Worm (Caenorhabditis elegans) whole organism, young adult: ENCODE measurements around the gene T21D12.14.
A peak's percentile ranks its signal among the peaks of the same experiment; 100 is the strongest.

Experiments
- C06A6.2 ChIP-seq: fragments of 200-800 bp; sonication (Bioruptor generic); conservative IDR thresholded peaks from 2 replicates; pipeline ENCODE4 v1.3.6; 2022; ENCODE audit warnings: missing genetic modification characterization, missing compliant biosample characterization
- F33H1.4 ChIP-seq: fragments of 200-800 bp; sonication (Bioruptor generic); IDR thresholded peaks from 2 replicates; pipeline ENCODE4 v1.3.6; 2022; ENCODE audit warnings: missing genetic modification reagents, missing genetic modification characterization, missing compliant biosample characterization
- F52B5.7 ChIP-seq: sonication (generic microtip); optimal IDR thresholded peaks from 2 replicates; lab custom pipeline; 2016; ENCODE audit warnings: mild to moderate bottlenecking, missing genetic modification characterization, missing compliant biosample characterization
- K11D2.4 ChIP-seq: fragments of 200-800 bp; sonication (Bioruptor generic); IDR thresholded peaks from 2 replicates; pipeline ENCODE4 v1.3.6; 2022; ENCODE audit warnings: missing genetic modification reagents, missing genetic modification characterization, missing compliant biosample characterization
- T07F8.4 ChIP-seq: sonication (generic microtip); optimal IDR thresholded peaks from 2 replicates; lab custom pipeline; 2016; ENCODE audit warnings: mild to moderate bottlenecking, missing genetic modification characterization, moderate library complexity, missing compliant biosample characterization
- akir-1 ChIP-seq: fragments of 200-800 bp; sonication (Bioruptor generic); optimal IDR thresholded peaks from 2 replicates; lab custom pipeline; 2018; ENCODE audit warnings: mild to moderate bottlenecking, missing genetic modification characterization, moderate library complexity, missing compliant biosample characterization
- aptf-2 ChIP-seq: fragments of 200-800 bp; sonication (Bioruptor generic); conservative IDR thresholded peaks from 2 replicates; pipeline ENCODE4 v1.3.6; 2022; ENCODE audit warnings: missing genetic modification reagents, missing genetic modification characterization, missing compliant biosample characterization
- athp-1 ChIP-seq: sonication (generic microtip); optimal IDR thresholded peaks from 2 replicates; lab custom pipeline; 2017; ENCODE audit warnings: mild to moderate bottlenecking, missing genetic modification characterization, missing compliant biosample characterization
- attf-3 ChIP-seq: fragments of 200-800 bp; sonication (Bioruptor generic); conservative IDR thresholded peaks from 2 replicates; pipeline ENCODE4 v1.3.6; 2022; ENCODE audit warnings: missing genetic modification reagents, missing genetic modification characterization, missing compliant biosample characterization
- bed-1 ChIP-seq: fragments of 200-800 bp; sonication (Bioruptor generic); IDR thresholded peaks from 2 replicates; pipeline ENCODE4 v1.3.6; 2022; ENCODE audit warnings: missing genetic modification reagents, missing genetic modification characterization, missing compliant biosample characterization
- cebp-2 ChIP-seq: fragments of 200-800 bp; sonication (Bioruptor generic); IDR thresholded peaks from 2 replicates; pipeline ENCODE4 v1.3.6; 2022; ENCODE audit warnings: missing genetic modification characterization, missing compliant biosample characterization
- efl-1 ChIP-seq: fragments of 150-350 bp; optimal IDR thresholded peaks from 2 replicates; lab custom pipeline; 2014; ENCODE audit warnings: missing biosample characterization, missing genetic modification reagents, missing genetic modification characterization
- ekl-4 ChIP-seq: fragments of 200-800 bp; sonication (Bioruptor generic); IDR thresholded peaks from 2 replicates; pipeline ENCODE4 v1.3.6; 2022; ENCODE audit warnings: missing genetic modification reagents, missing genetic modification characterization, missing compliant biosample characterization
- hlh-12 ChIP-seq: sonication (generic microtip); optimal IDR thresholded peaks from 2 replicates; lab custom pipeline; 2016; ENCODE audit warnings: missing genetic modification characterization, missing compliant biosample characterization
- hmg-1.2 ChIP-seq: fragments of 200-800 bp; sonication (Bioruptor generic); IDR thresholded peaks from 2 replicates; pipeline ENCODE4 v1.3.6; 2022; ENCODE audit warnings: missing genetic modification reagents, missing genetic modification characterization, missing compliant biosample characterization
- hmg-20 ChIP-seq: fragments of 200-800 bp; sonication (Bioruptor generic); IDR thresholded peaks from 2 replicates; pipeline ENCODE4 v1.3.6; 2022; ENCODE audit warnings: missing genetic modification reagents, missing genetic modification characterization, missing compliant biosample characterization
- let-526 ChIP-seq: fragments of 200-800 bp; sonication (Bioruptor generic); IDR thresholded peaks from 2 replicates; pipeline ENCODE4 v1.3.6; 2022; ENCODE audit warnings: missing genetic modification reagents, missing genetic modification characterization, missing compliant biosample characterization
- lin-40 ChIP-seq: sonication (generic microtip); optimal IDR thresholded peaks from 2 replicates; lab custom pipeline; 2016; ENCODE audit warnings: missing genetic modification characterization, mild to moderate bottlenecking, missing compliant biosample characterization, missing genotype, missing genetic modification reagents
- lin-54 ChIP-seq: fragments of 200-800 bp; sonication (Bioruptor generic); optimal IDR thresholded peaks from 2 replicates; lab custom pipeline; 2018; ENCODE audit warnings: mild to moderate bottlenecking, missing genetic modification characterization, missing compliant biosample characterization
- madf-3 ChIP-seq: fragments of 200-800 bp; sonication (Bioruptor generic); IDR thresholded peaks from 2 replicates; pipeline ENCODE4 v1.3.6; 2022; ENCODE audit warnings: missing genetic modification reagents, missing genetic modification characterization, missing compliant biosample characterization
- madf-6 ChIP-seq: fragments of 200-800 bp; sonication (Bioruptor generic); IDR thresholded peaks from 2 replicates; pipeline ENCODE4 v1.3.6; 2022; ENCODE audit warnings: missing genetic modification reagents, missing genetic modification characterization, missing compliant biosample characterization
- madf-8 ChIP-seq: fragments of 200-800 bp; sonication (Bioruptor generic); conservative IDR thresholded peaks from 2 replicates; pipeline ENCODE4 v1.3.6; 2022; ENCODE audit warnings: missing genetic modification reagents, missing genetic modification characterization, missing compliant biosample characterization
- mcd-1 ChIP-seq: fragments of 200-800 bp; sonication (Bioruptor generic); IDR thresholded peaks from 2 replicates; pipeline ENCODE4 v1.3.6; 2022; ENCODE audit warnings: missing genetic modification reagents, missing genetic modification characterization, missing compliant biosample characterization
- mel-28 ChIP-seq: sonication (generic microtip); optimal IDR thresholded peaks from 2 replicates; lab custom pipeline; 2016; ENCODE audit warnings: borderline replicate concordance, mild to moderate bottlenecking, missing genetic modification characterization, missing compliant biosample characterization
- nfyb-1 ChIP-seq: fragments of 200-800 bp; sonication (Bioruptor generic); IDR thresholded peaks from 2 replicates; pipeline ENCODE4 v1.3.6; 2022; ENCODE audit warnings: missing genetic modification reagents, missing genetic modification characterization, missing compliant biosample characterization
- nhr-120 ChIP-seq: fragments of 200-800 bp; sonication (Bioruptor generic); IDR thresholded peaks from 2 replicates; pipeline ENCODE4 v1.3.6; 2022; ENCODE audit warnings: missing genetic modification characterization, missing compliant biosample characterization
- nhr-179 ChIP-seq: sonication (generic microtip); optimal IDR thresholded peaks from 2 replicates; lab custom pipeline; 2016; ENCODE audit warnings: mild to moderate bottlenecking, missing genetic modification characterization, missing compliant biosample characterization
- nhr-27 ChIP-seq: fragments of 200-800 bp; sonication (Bioruptor generic); optimal IDR thresholded peaks from 2 replicates; lab custom pipeline; 2018; ENCODE audit warnings: mild to moderate bottlenecking, missing genetic modification characterization, moderate library complexity, missing compliant biosample characterization
- nhr-80 ChIP-seq: sonication (generic microtip); optimal IDR thresholded peaks from 2 replicates; lab custom pipeline; 2016; ENCODE audit warnings: missing genetic modification characterization, missing compliant biosample characterization
- nhr-90 ChIP-seq: sonication (generic microtip); optimal IDR thresholded peaks from 2 replicates; lab custom pipeline; 2016; ENCODE audit warnings: missing genotype, mild to moderate bottlenecking, missing genetic modification characterization, missing compliant biosample characterization
- rpc-1 ChIP-seq, 2 experiments: fragments of 150-350 bp in 1 of 2; sonication (generic microtip) in 1 of 2; optimal IDR thresholded peaks; 2 replicates each; lab custom pipeline; 2014 to 2018; ENCODE audit warnings: missing biosample characterization in 1 of 2, missing genetic modification characterization in 1 of 2, missing genetic modification reagents in 1 of 2, missing genotype in 1 of 2
- sdz-38 ChIP-seq: sonication (generic microtip); optimal IDR thresholded peaks from 2 replicates; lab custom pipeline; 2016; ENCODE audit warnings: missing genotype, missing genetic modification characterization, missing compliant biosample characterization
- snpc-4 ChIP-seq, 5 experiments: fragments of 150-350 bp in 1 of 5; sonication (generic microtip) in 4 of 5; optimal IDR thresholded peaks; 2 replicates each; lab custom pipeline; 2014 to 2018; ENCODE audit warnings: missing genetic modification characterization in 5 of 5, missing biosample characterization in 3 of 5, antibody characterized with exemption in 2 of 5, mild to moderate bottlenecking in 2 of 5, missing compliant biosample characterization in 2 of 5, missing genotype in 2 of 5, moderate library complexity in 2 of 5, missing genetic modification reagents in 1 of 5
- somi-1 ChIP-seq: fragments of 200-800 bp; sonication (Bioruptor generic); optimal IDR thresholded peaks from 2 replicates; lab custom pipeline; 2018; ENCODE audit warnings: mild to moderate bottlenecking, missing genetic modification characterization, missing compliant biosample characterization
- sptf-2 ChIP-seq: fragments of 200-800 bp; sonication (Bioruptor generic); optimal IDR thresholded peaks from 2 replicates; lab custom pipeline; 2018; ENCODE audit warnings: mild to moderate bottlenecking, missing genetic modification characterization, missing compliant biosample characterization
- tbx-9 ChIP-seq: sonication (generic microtip); optimal IDR thresholded peaks from 2 replicates; lab custom pipeline; 2016; ENCODE audit warnings: borderline replicate concordance, missing genetic modification characterization, inconsistent platforms, missing compliant biosample characterization
- ztf-18 ChIP-seq: sonication (generic microtip); optimal IDR thresholded peaks from 2 replicates; lab custom pipeline; 2016; ENCODE audit warnings: missing genotype, mild to moderate bottlenecking, missing genetic modification characterization, missing compliant biosample characterization
- ztf-25 ChIP-seq: fragments of 200-800 bp; sonication (Bioruptor generic); IDR thresholded peaks from 2 replicates; pipeline ENCODE4 v1.3.6; 2022; ENCODE audit warnings: missing genetic modification reagents, missing genetic modification characterization, missing compliant biosample characterization
- ztf-26 ChIP-seq: sonication (generic microtip); optimal IDR thresholded peaks from 2 replicates; lab custom pipeline; 2017; ENCODE audit warnings: missing genetic modification characterization, missing compliant biosample characterization

T21D12.14 gene

DNA sequence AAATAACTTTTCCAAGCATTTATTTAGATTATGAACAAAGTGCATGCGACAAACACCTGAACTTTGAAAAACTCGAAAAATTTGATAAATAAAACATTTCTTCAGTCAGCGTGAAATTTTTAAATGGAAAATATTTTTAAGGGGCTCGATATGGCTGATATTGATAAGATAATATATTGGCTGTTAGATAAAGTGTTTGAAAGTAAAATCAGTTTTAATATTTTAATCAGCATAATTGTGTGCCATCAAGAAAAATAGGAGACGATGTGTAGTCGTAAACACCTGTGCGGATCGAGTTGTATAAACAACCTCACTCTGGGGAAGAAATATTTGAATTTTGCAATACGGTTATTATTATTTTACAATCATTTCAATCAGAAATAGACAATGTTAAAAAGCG is 31.7 kb upstream of the T21D12.14 start (continued):
- no peak for TF ChIP-seq rpc-1 (optimal IDR thresholded peaks at IDR 0.05; lab: Kevin White, UChicago)
- TF ChIP-seq rpc-1 (tag; optimal IDR thresholded peaks at IDR 0.05; lab: Kevin White, UChicago), result no peak
- no peak for TF ChIP-seq K11D2.4 (GFP tag; lab: Robert Waterston, UW)
- no peak for TF ChIP-seq sptf-2 (GFP tag; lab: Kevin White, UChicago)
- no peak for TF ChIP-seq nhr-27

- no peak for TF ChIP-seq aptf-2
- no peak for TF ChIP-seq let-526 (GFP tag; lab: Robert Waterston, UW)
- TF ChIP-seq nhr-179 (tag; lab: Kevin White, UChicago), result no peak
- no peak for TF ChIP-seq attf-3 (GFP tag; lab: Robert Waterston, UW)
- no peak for TF ChIP-seq nhr-80 (tag; lab: Kevin White, UChicago)
- no peak for TF ChIP-seq nhr-90 (tag; lab: Kevin White, UChicago)
- no peak for TF ChIP-seq bed-1 (GFP tag; lab: Robert Waterston, UW)
- no peak for TF ChIP-seq madf-8 (GFP tag; lab: Robert Waterston, UW)
- TF ChIP-seq lin-40 (tag; lab: Kevin White, UChicago), result no peak
- TF ChIP-seq ztf-18 (tag; lab: Kevin White, UChicago), result no peak
- TF ChIP-seq ekl-4, result no peak
- no peak for TF ChIP-seq cebp-2 (GFP tag; lab: Robert Waterston, UW)
Observed at ce11 chrIV:314475-314874, 26.5 kb upstream of the T21D12.14 start.

ce11 chrIV:313615-314014 is 25.7 kb upstream of the T21D12.14 start, which contains the start of gene snai-1:
snai-1 (minus strand) TSS chrIV:313715.
- TF ChIP-seq T07F8.4 (tag; lab: Kevin White, UChicago), result no peak
- no peak for TF ChIP-seq F52B5.7
- TF ChIP-seq akir-1 (GFP tag; lab: Kevin White, UChicago), result no peak
- no peak for TF ChIP-seq hlh-12 (tag; lab: Kevin White, UChicago)
- no peak for TF ChIP-seq hmg-1.2 (GFP tag; lab: Robert Waterston, UW)
- no peak for TF ChIP-seq ztf-26 (tag; lab: Kevin White, UChicago)
- TF ChIP-seq nhr-120 (GFP tag; lab: Robert Waterston, UW), result no peak
- TF ChIP-seq madf-6 (GFP tag; lab: Robert Waterston, UW), result no peak
- TF ChIP-seq F33H1.4 (GFP tag; lab: Robert Waterston, UW), result no peak

ce11 chrIV:309526-309925 is 21.6 kb upstream of the T21D12.14 start:
- TF ChIP-seq lin-40 (tag; lab: Kevin White, UChicago), result peak; percentile 32
- 0 out of 2 replicates have a peak, but pooled peaks have one; percentile 18 for TF ChIP-seq C06A6.2 (GFP tag; lab: Robert Waterston, UW)
- TF ChIP-seq madf-3 (GFP tag; lab: Robert Waterston, UW), result no peak
- TF ChIP-seq lin-54 (GFP tag; lab: Kevin White, UChicago), result no peak
- no peak for TF ChIP-seq hmg-20 (GFP tag; lab: Robert Waterston, UW)
- no peak for TF ChIP-seq snpc-4 (GFP tag; optimal IDR thresholded peaks at IDR 0.05; lab: Kevin White, UChicago)
- TF ChIP-seq snpc-4 (tag; optimal IDR thresholded peaks at IDR 0.05; lab: Kevin White, UChicago), result no peak
- peak; percentile 63 for TF ChIP-seq ztf-26 (tag; lab: Kevin White, UChicago)
- TF ChIP-seq somi-1 (GFP tag; lab: Kevin White, UChicago), result peak; percentile 60
- 0 out of 2 replicates have a peak, but pooled peaks have one; percentile 29 for TF ChIP-seq nfyb-1 (GFP tag; lab: Robert Waterston, UW)
- TF ChIP-seq, all 124 proteins: peak for 5

DNA sequence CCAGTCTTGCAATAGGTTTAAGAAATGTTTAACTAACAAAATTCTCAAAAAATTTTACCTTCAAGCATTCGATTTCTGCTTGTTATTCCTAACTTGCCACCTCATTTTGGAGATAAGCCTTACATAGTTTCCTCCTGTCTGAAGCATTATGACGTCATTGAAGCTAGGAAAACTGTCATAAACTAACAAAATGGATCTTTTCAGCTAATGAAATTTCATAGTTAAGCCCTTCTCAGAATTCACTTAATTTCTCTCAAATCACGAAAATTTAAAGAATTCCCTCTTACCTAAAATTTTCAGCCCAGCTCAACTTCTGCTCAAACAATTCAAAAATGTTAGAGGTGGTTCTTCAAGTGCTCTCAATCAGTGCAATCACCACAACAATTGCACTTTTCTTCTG is 19.3 kb upstream of the T21D12.14 start, which contains the start of gene swt-1:
Gene swt-1, plus strand, starts transcription at position 301 of the 400 bp plus-strand sequence.
- no peak for TF ChIP-seq sdz-38 (tag; lab: Kevin White, UChicago)
- TF ChIP-seq ztf-25, result no peak
- no peak for TF ChIP-seq mcd-1
- TF ChIP-seq tbx-9 (tag; lab: Kevin White, UChicago), result no peak
- no peak for TF ChIP-seq athp-1 (tag; lab: Kevin White, UChicago)
- TF ChIP-seq mel-28 (tag; lab: Kevin White, UChicago), result no peak
- no peak for TF ChIP-seq madf-6 (GFP tag; lab: Robert Waterston, UW)
- no peak for TF ChIP-seq akir-1 (GFP tag; lab: Kevin White, UChicago)
- no peak for TF ChIP-seq efl-1 (GFP tag; lab: Kevin White, UChicago)
